Worm (Caenorhabditis elegans) whole organism, L2 larva: ENCODE data around the gene melo-3.

Experiments used
- alr-1 ChIP-seq: fragments of 150-350 bp; optimal IDR thresholded peaks from 2 replicates; lab custom pipeline; 2014; ENCODE audit warnings: missing biosample characterization, missing genetic modification characterization
- nhr-237 ChIP-seq: fragments of 150-350 bp; optimal IDR thresholded peaks from 2 replicates; lab custom pipeline; 2014; ENCODE audit warnings: missing biosample characterization, missing genetic modification characterization
- unc-62 ChIP-seq: fragments of 150-350 bp; optimal IDR thresholded peaks from 2 replicates; lab custom pipeline; 2014; ENCODE audit warnings: missing biosample characterization, missing genetic modification reagents, missing genetic modification characterization
- ztf-11 ChIP-seq: sonication (generic microtip); optimal IDR thresholded peaks from 2 replicates; lab custom pipeline; 2017; ENCODE audit warnings: missing biosample characterization, missing genetic modification characterization

ce11 chrV:15060595-15060994 lies 23.9 kb upstream of the melo-3 start:
- TF ChIP-seq nhr-237 (tag; lab: Kevin White, UChicago) (no peak), ztf-11 (no peak), unc-62 (GFP tag; lab: Kevin White, UChicago) (no peak), alr-1 (tag; lab: Kevin White, UChicago) (no peak)
